Worm (Caenorhabditis elegans): ENCODE data around the gene gst-33.

DNA sequence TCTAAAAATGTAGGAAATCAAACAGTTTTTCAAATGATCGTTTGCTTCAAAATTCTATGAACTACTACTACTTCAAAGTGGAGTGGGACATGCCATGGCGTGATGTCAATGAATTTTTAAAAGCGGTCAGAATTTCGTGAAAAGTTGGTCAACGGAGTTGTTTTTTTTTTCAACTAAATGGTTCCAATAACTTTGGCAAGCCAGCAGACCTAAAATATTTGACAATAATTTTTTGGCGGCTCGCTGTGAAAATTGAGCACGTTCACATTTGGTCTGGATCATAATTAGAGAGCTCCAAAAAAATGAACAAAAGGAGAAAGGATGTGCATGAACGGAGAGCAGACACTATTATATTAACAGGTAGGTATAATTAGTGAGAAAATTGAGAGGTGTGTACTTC is 18.0 kb downstream of the gst-33 start:
- TF ChIP-seq egrh-3 (GFP tag; IDR thresholded peaks at IDR 0.05) (no peak), dpl-1 (GFP tag; optimal IDR thresholded peaks at IDR 0.05) (no peak), attf-3 (GFP tag; conservative IDR thresholded peaks at IDR 0.05) (no peak), ama-1 (optimal IDR thresholded peaks at IDR 0.05) (no peak), ama-1 (GFP tag; optimal IDR thresholded peaks at IDR 0.05) (no peak), zfh-2 (GFP tag; conservative IDR thresholded peaks at IDR 0.05) (no peak), sptf-2 (GFP tag; optimal IDR thresholded peaks at IDR 0.05) (no peak), hrde-1 (tag; optimal IDR thresholded peaks at IDR 0.05; ENCODE audit: borderline replicate concordance) (no peak), pha-4 (tag; optimal IDR thresholded peaks at IDR 0.05) (no peak), ztf-25 (GFP tag; IDR thresholded peaks at IDR 0.05) (no peak), Y79H2A.3 (GFP tag; conservative IDR thresholded peaks at IDR 0.05) (no peak), Y53F4B.3 (GFP tag; IDR thresholded peaks at IDR 0.05) (no peak), T26A5.8 (tag; optimal IDR thresholded peaks at IDR 0.05) (no peak), madf-10 (tag; optimal IDR thresholded peaks at IDR 0.05) (no peak), unc-62 (GFP tag; optimal IDR thresholded peaks at IDR 0.05) (no peak)

Data from whole organism, young adult.